Fruit fly (Drosophila melanogaster) whole organism, pupa: ENCODE data around the gene CG5776.

ENCODE experiments used
- CG14655 ChIP-seq: fragments of 200-800 bp; sonication (Bioruptor generic); optimal IDR thresholded peaks from 3 replicates; lab custom pipeline; 2017; ENCODE audit warnings: mild to moderate bottlenecking, missing biosample characterization, missing genetic modification reagents, missing genetic modification characterization
- CG17806 ChIP-seq: fragments of 200-800 bp; sonication (Bioruptor generic); optimal IDR thresholded peaks from 2 replicates; lab custom pipeline; 2018; ENCODE audit warnings: missing biosample characterization, mild to moderate bottlenecking, missing genetic modification characterization, moderate library complexity
- CG32121 ChIP-seq: fragments of 200-800 bp; sonication (Bioruptor generic); IDR thresholded peaks from 2 replicates; pipeline ENCODE4 v1.3.6; 2022; ENCODE audit warnings: missing biosample characterization, missing genetic modification characterization
- CG4496 ChIP-seq: fragments of 200-800 bp; sonication (Bioruptor generic); IDR thresholded peaks from 3 replicates; pipeline ENCODE4 v1.3.6; 2022; ENCODE audit warnings: missing biosample characterization, missing genetic modification characterization
- CG8159 ChIP-seq: fragments of 200-800 bp; sonication (Bioruptor generic); optimal IDR thresholded peaks from 3 replicates; lab custom pipeline; 2018; ENCODE audit warnings: missing biosample characterization, mild to moderate bottlenecking, missing genetic modification characterization, moderate library complexity
- CG9948 ChIP-seq: fragments of 200-800 bp; sonication (Bioruptor generic); optimal IDR thresholded peaks from 2 replicates; lab custom pipeline; 2018; ENCODE audit warnings: missing biosample characterization, mild to moderate bottlenecking, missing genetic modification characterization, moderate library complexity
- Pif1B ChIP-seq: fragments of 200-800 bp; sonication (Bioruptor generic); optimal IDR thresholded peaks from 3 replicates; lab custom pipeline; 2016; ENCODE audit warnings: missing biosample characterization, missing genetic modification characterization
- Snoo ChIP-seq: fragments of 200-800 bp; sonication (Bioruptor generic); optimal IDR thresholded peaks from 3 replicates; lab custom pipeline; 2017; ENCODE audit warnings: missing biosample characterization, mild to moderate bottlenecking, missing genetic modification characterization, inconsistent platforms
- fd96Ca ChIP-seq: fragments of 200-800 bp; sonication (Bioruptor generic); IDR thresholded peaks from 3 replicates; pipeline ENCODE4 v1.3.6; 2022; ENCODE audit warnings: missing biosample characterization, missing genetic modification characterization
- gl ChIP-seq: fragments of 200-800 bp; sonication (Bioruptor generic); optimal IDR thresholded peaks from 2 replicates; lab custom pipeline; 2018; ENCODE audit warnings: missing biosample characterization, mild to moderate bottlenecking, missing genetic modification characterization
- rn ChIP-seq: fragments of 200-800 bp; sonication (Bioruptor generic); IDR thresholded peaks from 2 replicates; pipeline ENCODE4 v1.3.6; 2022; ENCODE audit warnings: missing biosample characterization, missing genetic modification characterization

DNA sequence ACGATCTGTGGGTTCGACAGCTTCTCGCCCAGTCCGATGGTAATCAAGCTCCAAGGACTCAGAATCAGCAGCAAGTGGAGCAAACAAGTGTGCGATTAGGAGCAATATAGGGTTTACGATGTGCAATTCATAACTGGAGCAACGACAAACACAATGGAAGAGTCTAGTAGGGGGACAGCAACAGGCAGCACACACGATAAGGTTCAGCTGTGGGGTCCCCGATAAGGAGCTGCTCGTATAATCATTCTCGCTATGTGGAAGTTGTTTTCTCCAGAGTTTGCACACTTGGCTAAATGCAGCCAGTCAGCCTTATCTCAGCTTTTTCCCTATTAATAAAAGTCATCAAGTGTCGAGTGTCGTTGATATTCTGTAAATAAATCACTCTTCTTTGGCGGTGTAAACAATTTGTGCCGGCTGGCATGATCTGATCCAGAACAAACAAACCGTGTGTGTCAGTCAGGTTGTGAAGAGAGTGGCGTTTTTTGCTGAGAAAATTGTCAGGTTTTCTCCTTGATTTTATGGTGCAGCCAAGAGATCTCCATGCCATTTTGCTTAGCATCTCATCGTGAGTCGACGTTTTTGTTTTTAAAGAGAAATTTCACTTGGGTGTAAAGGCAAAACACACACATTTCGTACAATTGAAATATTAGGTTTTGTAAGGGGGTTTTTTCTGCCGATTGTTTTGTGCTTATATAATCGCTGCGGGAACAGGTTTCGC, 15.6 kb upstream of the CG5776 start:
- TF ChIP-seq CG8159 (tag; lab: Kevin White, UChicago) (no peak), gl (tag; lab: Kevin White, UChicago) (peak; percentile 32), CG4496 (GFP tag; lab: Robert Waterston, UW) (peak; percentile 30; the same call in 2 of the 3 replicates), CG14655 (GFP tag; lab: Kevin White, UChicago) (no peak), fd96Ca (GFP tag; lab: Robert Waterston, UW) (no peak), CG17806 (tag; lab: Kevin White, UChicago) (no peak), Snoo (tag; lab: Kevin White, UChicago) (no peak), CG32121 (GFP tag; lab: Robert Waterston, UW) (0 out of 2 replicates have a peak, but pooled peaks have one; percentile 12), rn (GFP tag; lab: Robert Waterston, UW) (no peak), Pif1B (GFP tag; lab: Kevin White, UChicago) (no peak), CG9948 (tag; lab: Kevin White, UChicago) (no peak)
